Worm (Caenorhabditis elegans): Measurements from ENCODE around the gene C15H11.1.

DNA sequence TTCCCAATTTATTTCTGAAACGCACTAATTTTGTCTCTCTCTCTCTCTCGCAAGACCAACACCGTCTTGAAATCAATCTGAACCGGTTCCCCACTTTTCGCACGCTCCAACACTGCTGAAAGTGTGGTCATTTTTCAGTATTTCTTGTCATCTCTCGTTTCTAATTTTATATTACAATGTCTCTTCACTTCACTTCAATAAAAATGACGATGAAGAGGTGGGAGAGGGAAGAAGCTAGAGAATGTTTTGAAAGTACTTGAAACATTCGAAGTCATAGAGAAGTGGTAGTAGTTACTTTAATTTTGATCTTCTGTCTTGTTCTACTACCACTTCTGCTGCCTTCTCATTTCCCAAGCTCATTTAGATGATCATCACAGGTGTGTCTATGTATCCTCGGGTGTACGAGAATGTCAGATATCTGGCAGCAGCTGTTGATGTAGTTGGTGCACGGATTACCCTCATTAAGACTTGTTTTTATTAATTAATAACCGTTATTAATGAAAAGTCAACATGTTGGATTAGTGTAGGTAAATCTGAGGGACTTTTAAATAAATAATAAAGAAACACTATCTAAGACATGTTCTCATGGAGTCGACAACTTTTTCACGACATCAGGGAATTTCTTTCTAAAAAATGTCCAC lies 44.6 kb downstream of the C15H11.1 start:
- no peak for TF ChIP-seq elt-2 (tag; optimal IDR thresholded peaks at IDR 0.05)
- TF ChIP-seq pat-9 (tag; optimal IDR thresholded peaks at IDR 0.05) = no peak
- TF ChIP-seq unc-3 (GFP tag; conservative IDR thresholded peaks at IDR 0.05) = no peak
- no peak for TF ChIP-seq unc-3 (tag; optimal IDR thresholded peaks at IDR 0.05)
- TF ChIP-seq che-1 (tag; optimal IDR thresholded peaks at IDR 0.05) = no peak
- TF ChIP-seq pqm-1 (tag; optimal IDR thresholded peaks at IDR 0.05) = no peak
